Fruit fly (Drosophila melanogaster) whole organism, embryonic: ENCODE measurements around the gene MED15.

Experiments
- Antp ChIP-seq: fragments of 200-800 bp; sonication (Bioruptor generic); optimal IDR thresholded peaks from 3 replicates; lab custom pipeline; 2016; ENCODE audit warnings: missing biosample characterization, missing genetic modification characterization
- CG10274 ChIP-seq: fragments of 200-800 bp; sonication (Bioruptor generic); optimal IDR thresholded peaks from 3 replicates; lab custom pipeline; 2017; ENCODE audit warnings: missing biosample characterization, mild to moderate bottlenecking, missing genetic modification characterization
- CG11093 ChIP-seq: fragments of 200-800 bp; sonication (Bioruptor generic); IDR thresholded peaks from 3 replicates; pipeline ENCODE4 v1.3.6; 2022; ENCODE audit warnings: missing biosample characterization, missing genetic modification characterization
- CG11696 ChIP-seq: fragments of 200-800 bp; sonication (Bioruptor generic); IDR thresholded peaks from 2 replicates; pipeline ENCODE4 v1.3.6; 2022; ENCODE audit warnings: missing biosample characterization, missing genetic modification characterization
- CG12071 ChIP-seq: fragments of 200-800 bp; sonication (Bioruptor generic); optimal IDR thresholded peaks from 3 replicates; lab custom pipeline; 2018; ENCODE audit warnings: missing biosample characterization, mild to moderate bottlenecking, missing genetic modification characterization
- CG12155 ChIP-seq: fragments of 200-800 bp; sonication (Bioruptor generic); optimal IDR thresholded peaks from 3 replicates; lab custom pipeline; 2016; ENCODE audit warnings: missing biosample characterization, missing genetic modification characterization
- CG12299 ChIP-seq: fragments of 200-800 bp; sonication (Bioruptor generic); optimal IDR thresholded peaks from 2 replicates; lab custom pipeline; 2018; ENCODE audit warnings: missing biosample characterization, mild to moderate bottlenecking, missing genetic modification characterization
- CG14441 ChIP-seq: fragments of 200-800 bp; sonication (Bioruptor generic); IDR thresholded peaks from 2 replicates; pipeline ENCODE4 v1.3.6; 2022; ENCODE audit warnings: missing biosample characterization, missing genetic modification characterization
- CG1647 ChIP-seq: fragments of 200-800 bp; sonication (Bioruptor generic); optimal IDR thresholded peaks from 3 replicates; lab custom pipeline; 2016; ENCODE audit warnings: missing biosample characterization, missing genetic modification characterization
- CG16815 ChIP-seq: fragments of 200-800 bp; sonication (Bioruptor generic); optimal IDR thresholded peaks from 3 replicates; lab custom pipeline; 2017; ENCODE audit warnings: missing biosample characterization, mild to moderate bottlenecking, missing genetic modification characterization
- CG17802 ChIP-seq: fragments of 200-800 bp; sonication (Bioruptor generic); optimal IDR thresholded peaks from 2 replicates; lab custom pipeline; 2018; ENCODE audit warnings: missing biosample characterization, mild to moderate bottlenecking, missing genetic modification characterization, moderate library complexity
- CG2202 ChIP-seq: fragments of 200-800 bp; sonication (Bioruptor generic); optimal IDR thresholded peaks from 2 replicates; lab custom pipeline; 2018; ENCODE audit warnings: missing biosample characterization, mild to moderate bottlenecking, missing genetic modification characterization
- CG32772 ChIP-seq: fragments of 200-800 bp; sonication (Bioruptor generic); IDR thresholded peaks from 2 replicates; pipeline ENCODE4 v1.3.6; 2022; ENCODE audit warnings: missing biosample characterization, missing genetic modification characterization
- CG3838 ChIP-seq: fragments of 200-800 bp; sonication (Bioruptor generic); optimal IDR thresholded peaks from 3 replicates; lab custom pipeline; 2016; ENCODE audit warnings: missing biosample characterization, missing genetic modification characterization
- CG6175 ChIP-seq: fragments of 200-800 bp; sonication (Bioruptor generic); IDR thresholded peaks from 3 replicates; pipeline ENCODE4 v1.3.6; 2022; ENCODE audit warnings: missing biosample characterization, missing genetic modification characterization
- CG7839 ChIP-seq: fragments of 200-800 bp; sonication (Bioruptor generic); optimal IDR thresholded peaks from 3 replicates; lab custom pipeline; 2018; ENCODE audit warnings: missing biosample characterization, mild to moderate bottlenecking, missing genetic modification characterization, moderate library complexity
- CG7928 ChIP-seq: fragments of 200-800 bp; sonication (Bioruptor generic); optimal IDR thresholded peaks from 2 replicates; lab custom pipeline; 2017; ENCODE audit warnings: missing biosample characterization, mild to moderate bottlenecking, missing genetic modification characterization
- CG8281 ChIP-seq: fragments of 200-800 bp; sonication (Bioruptor generic); optimal IDR thresholded peaks from 2 replicates; lab custom pipeline; 2018; ENCODE audit warnings: missing biosample characterization, mild to moderate bottlenecking, missing genetic modification characterization, moderate library complexity
- CG8290 ChIP-seq, 3 experiments: fragments of 200-800 bp; sonication (Bioruptor generic); optimal IDR thresholded peaks; 2 replicates each; lab custom pipeline; 2016 to 2019; ENCODE audit warnings: missing biosample characterization in 3 of 3, missing genetic modification characterization in 3 of 3, mild to moderate bottlenecking in 2 of 3, moderate library complexity in 1 of 3
- CG8359 ChIP-seq: fragments of 200-800 bp; sonication (Bioruptor generic); optimal IDR thresholded peaks from 2 replicates; lab custom pipeline; 2017; ENCODE audit warnings: missing biosample characterization, mild to moderate bottlenecking, missing genetic modification characterization, borderline replicate concordance
- CG9932 ChIP-seq: fragments of 200-800 bp; sonication (Bioruptor generic); IDR thresholded peaks from 2 replicates; pipeline ENCODE4 v1.3.6; 2022; ENCODE audit warnings: missing biosample characterization, missing genetic modification characterization
- D19A ChIP-seq: fragments of 200-800 bp; optimal IDR thresholded peaks from 3 replicates; lab custom pipeline; 2019; ENCODE audit warnings: missing biosample characterization, mild to moderate bottlenecking, missing genetic modification characterization, moderate library complexity
- Dad ChIP-seq: fragments of 200-800 bp; sonication (Bioruptor generic); optimal IDR thresholded peaks from 3 replicates; lab custom pipeline; 2016; ENCODE audit warnings: missing biosample characterization, missing genetic modification characterization
- Dll ChIP-seq: fragments of 200-800 bp; sonication (Bioruptor generic); IDR thresholded peaks from 4 replicates; pipeline ENCODE4 v1.3.6; 2022; ENCODE audit warnings: missing biosample characterization, missing genetic modification characterization; ENCODE audit not compliant: partially characterized antibody
- Eip74EF ChIP-seq, 2 experiments: fragments of 200-800 bp in 1 of 2; fragments of >200 bp in 1 of 2; sonication (Bioruptor generic) in 1 of 2; optimal IDR thresholded peaks; 2 replicates each; lab custom pipeline; 2017 to 2019; ENCODE audit warnings: missing biosample characterization in 2 of 2, missing genetic modification characterization in 2 of 2, mild to moderate bottlenecking in 1 of 2, moderate library complexity in 1 of 2
- Hmx ChIP-seq: fragments of 200-800 bp; sonication (Bioruptor generic); optimal IDR thresholded peaks from 2 replicates; lab custom pipeline; 2016; ENCODE audit warnings: missing biosample characterization, missing genetic modification characterization
- Lim3 ChIP-seq: fragments of 200-800 bp; sonication (Bioruptor generic); IDR thresholded peaks from 2 replicates; pipeline ENCODE4 v1.3.6; 2022; ENCODE audit warnings: missing biosample characterization, missing genetic modification characterization
- Lpt ChIP-seq: fragments of >200 bp; optimal IDR thresholded peaks from 2 replicates; lab custom pipeline; 2018; ENCODE audit warnings: missing biosample characterization, missing genetic modification characterization
- Max ChIP-seq: fragments of 200-800 bp; sonication (Bioruptor generic); optimal IDR thresholded peaks from 2 replicates; lab custom pipeline; 2016; ENCODE audit warnings: missing biosample characterization, mild to moderate bottlenecking, missing genetic modification characterization
- Meics ChIP-seq: fragments of 200-800 bp; sonication (Bioruptor generic); optimal IDR thresholded peaks from 2 replicates; lab custom pipeline; 2017; ENCODE audit warnings: missing biosample characterization, mild to moderate bottlenecking, missing genetic modification characterization
- PHDP ChIP-seq: fragments of 200-800 bp; sonication (Bioruptor generic); optimal IDR thresholded peaks from 3 replicates; lab custom pipeline; 2018; ENCODE audit warnings: missing biosample characterization, mild to moderate bottlenecking, missing genetic modification characterization, moderate library complexity
- YL-1 ChIP-seq: fragments of 200-800 bp; sonication (Bioruptor generic); optimal IDR thresholded peaks from 3 replicates; lab custom pipeline; 2017; ENCODE audit warnings: missing biosample characterization, mild to moderate bottlenecking, missing genetic modification characterization
- aop ChIP-seq: fragments of 200-800 bp; sonication (Bioruptor generic); IDR thresholded peaks from 2 replicates; pipeline ENCODE4 v1.3.6; 2022; ENCODE audit warnings: missing biosample characterization, missing genetic modification characterization
- ase ChIP-seq: fragments of 200-800 bp; sonication (Bioruptor generic); IDR thresholded peaks from 3 replicates; pipeline ENCODE4 v1.3.6; 2022; ENCODE audit warnings: missing biosample characterization, missing genetic modification characterization
- bigmax ChIP-seq: fragments of 200-800 bp; sonication (Bioruptor generic); optimal IDR thresholded peaks from 2 replicates; lab custom pipeline; 2018; ENCODE audit warnings: missing biosample characterization, mild to moderate bottlenecking, missing genetic modification characterization
- bowl ChIP-seq: fragments of 200-800 bp; sonication (Bioruptor generic); IDR thresholded peaks from 2 replicates; pipeline ENCODE4 v1.3.6; 2022; ENCODE audit warnings: missing biosample characterization, missing genetic modification characterization
- ci ChIP-seq: fragments of 200-800 bp; sonication (Bioruptor generic); IDR thresholded peaks from 3 replicates; pipeline ENCODE4 v1.3.6; 2022; ENCODE audit warnings: missing biosample characterization, missing genetic modification characterization
- corto ChIP-seq: fragments of 200-800 bp; sonication (Bioruptor generic); optimal IDR thresholded peaks from 2 replicates; lab custom pipeline; 2016; ENCODE audit warnings: missing biosample characterization, mild to moderate bottlenecking, missing genetic modification characterization, moderate library complexity
- crp ChIP-seq, 2 experiments: fragments of 200-800 bp; sonication (Bioruptor generic); optimal IDR thresholded peaks; 2 replicates in 1 of 2; 3 replicates in 1 of 2; lab custom pipeline; 2017; ENCODE audit warnings: missing biosample characterization in 2 of 2, missing genetic modification characterization in 2 of 2, mild to moderate bottlenecking in 1 of 2, moderate library complexity in 1 of 2
- disco-r ChIP-seq: fragments of 200-800 bp; sonication (Bioruptor generic); optimal IDR thresholded peaks from 2 replicates; lab custom pipeline; 2016; ENCODE audit warnings: missing biosample characterization, missing genetic modification characterization
- dpn ChIP-seq, 2 experiments: fragments of 200-800 bp; sonication (Bioruptor generic); optimal IDR thresholded peaks; 3 replicates each; lab custom pipeline; 2016; ENCODE audit warnings: missing biosample characterization in 2 of 2, missing genetic modification characterization in 2 of 2
- h ChIP-seq: fragments of >200 bp; optimal IDR thresholded peaks from 2 replicates; lab custom pipeline; 2017
- jigr1 ChIP-seq: fragments of 200-800 bp; sonication (Bioruptor generic); IDR thresholded peaks from 3 replicates; pipeline ENCODE4 v1.3.6; 2022; ENCODE audit warnings: missing biosample characterization, missing genetic modification characterization
- mam ChIP-seq: fragments of 200-800 bp; sonication (Bioruptor generic); optimal IDR thresholded peaks from 3 replicates; lab custom pipeline; 2016; ENCODE audit warnings: missing biosample characterization, missing genetic modification characterization
- nmo ChIP-seq: fragments of 200-800 bp; sonication (Bioruptor generic); optimal IDR thresholded peaks from 2 replicates; lab custom pipeline; 2018; ENCODE audit warnings: missing biosample characterization, mild to moderate bottlenecking, missing genetic modification characterization, moderate library complexity
- oc ChIP-seq: fragments of 200-800 bp; sonication (Bioruptor generic); optimal IDR thresholded peaks from 2 replicates; lab custom pipeline; 2018; ENCODE audit warnings: missing biosample characterization, mild to moderate bottlenecking, missing genetic modification characterization, moderate library complexity
- ranshi ChIP-seq: fragments of 200-800 bp; sonication (Bioruptor generic); IDR thresholded peaks from 2 replicates; pipeline ENCODE4 v1.3.6; 2022; ENCODE audit warnings: missing biosample characterization, missing genetic modification characterization
- sens-2 ChIP-seq: fragments of 200-800 bp; sonication (Bioruptor generic); IDR thresholded peaks from 2 replicates; pipeline ENCODE4 v1.3.6; 2022; ENCODE audit warnings: missing biosample characterization, missing genetic modification characterization
- vvl ChIP-seq: fragments of 200-800 bp; sonication (Bioruptor generic); IDR thresholded peaks from 2 replicates; pipeline ENCODE4 v1.3.6; 2022; ENCODE audit warnings: missing biosample characterization, missing genetic modification characterization
- zf30C ChIP-seq: fragments of 200-800 bp; sonication (Bioruptor generic); optimal IDR thresholded peaks from 3 replicates; lab custom pipeline; 2018; ENCODE audit warnings: missing biosample characterization, mild to moderate bottlenecking, missing genetic modification characterization

The MED15 gene

dm6 chr2L:487719-488547, 15.1 kb downstream of the MED15 start (continued):
- TF ChIP-seq CG16815 (GFP tag; lab: Kevin White, UChicago) (no peak), Meics (peak; percentile 22), Lim3 (GFP tag; lab: Robert Waterston, UW) (no peak), zf30C (GFP tag; lab: Kevin White, UChicago) (peak; percentile 1), CG12299 (no peak), nmo (GFP tag; lab: Kevin White, UChicago) (peak; percentile 29), D19A (tag; lab: Kevin White, UChicago) (no peak), CG2202 (no peak), CG11093 (GFP tag; lab: Robert Waterston, UW) (no peak), corto (GFP tag; lab: Kevin White, UChicago) (no peak), Antp (GFP tag; lab: Kevin White, UChicago) (no peak), jigr1 (GFP tag; lab: Robert Waterston, UW) (no peak), Max (GFP tag; lab: Kevin White, UChicago) (no peak), CG7928 (GFP tag; lab: Kevin White, UChicago) (no peak), ranshi (GFP tag; lab: Robert Waterston, UW) (0 out of 2 replicates have a peak, but pooled peaks have one; percentile 10), bigmax (GFP tag; lab: Kevin White, UChicago) (no peak), CG1647 (GFP tag; lab: Kevin White, UChicago) (no peak), CG17802 (tag; lab: Kevin White, UChicago) (no peak), Hmx (GFP tag; lab: Kevin White, UChicago) (no peak), Dad (GFP tag; lab: Kevin White, UChicago) (no peak), YL-1 (GFP tag; lab: Kevin White, UChicago) (no peak), ci (no peak), sens-2 (no peak), oc (tag; lab: Kevin White, UChicago) (no peak), CG8281 (no peak), Dll (no peak), CG7839 (tag; lab: Kevin White, UChicago) (peak; percentile 55), PHDP (tag; lab: Kevin White, UChicago) (peak; percentile 32), aop (GFP tag; lab: Robert Waterston, UW) (no peak), ase (peak; percentile 32; the same call in 1 of the 3 replicates), mam (GFP tag; lab: Kevin White, UChicago) (no peak), CG12071 (no peak), vvl (no peak), disco-r (no peak), dpn (GFP tag; optimal IDR thresholded peaks at IDR 0.05; lab: Kevin White, UChicago) (peak in 1 of 2 experiments; percentile 43), CG14441 (GFP tag; lab: Robert Waterston, UW) (no peak), CG8359 (GFP tag; lab: Kevin White, UChicago) (no peak), crp (GFP tag; optimal IDR thresholded peaks at IDR 0.05; lab: Kevin White, UChicago) (no peak), CG6175 (no peak), CG3838 (GFP tag; lab: Kevin White, UChicago) (no peak), CG10274 (no peak), CG11696 (GFP tag; lab: Robert Waterston, UW) (no peak), CG12155 (GFP tag; lab: Kevin White, UChicago) (peak; percentile 35), CG8290 (GFP tag; optimal IDR thresholded peaks at IDR 0.05; lab: Kevin White, UChicago) (no peak), CG8290 (tag; optimal IDR thresholded peaks at IDR 0.05; lab: Kevin White, UChicago) (no peak), CG32772 (GFP tag; lab: Robert Waterston, UW) (no peak), Eip74EF (GFP tag; optimal IDR thresholded peaks at IDR 0.05; lab: Kevin White, UChicago) (no peak), bowl (no peak), Lpt (GFP tag; lab: Kevin White, UChicago) (no peak), h (lab: Kevin White, UChicago) (no peak), CG9932 (GFP tag; lab: Robert Waterston, UW) (no peak)
